Fruit fly (Drosophila melanogaster) S2 (cell line): ENCODE data around the gene CG31347.

Experiments used
- CG8478 ChIP-seq: fragments of >200 bp; optimal IDR thresholded peaks from 2 replicates; lab custom pipeline; 2018
- CTCF ChIP-seq, 2 experiments: fragments of >200 bp; optimal IDR thresholded peaks; 2 replicates each; lab custom pipeline; 2018

CG31347 gene

DNA sequence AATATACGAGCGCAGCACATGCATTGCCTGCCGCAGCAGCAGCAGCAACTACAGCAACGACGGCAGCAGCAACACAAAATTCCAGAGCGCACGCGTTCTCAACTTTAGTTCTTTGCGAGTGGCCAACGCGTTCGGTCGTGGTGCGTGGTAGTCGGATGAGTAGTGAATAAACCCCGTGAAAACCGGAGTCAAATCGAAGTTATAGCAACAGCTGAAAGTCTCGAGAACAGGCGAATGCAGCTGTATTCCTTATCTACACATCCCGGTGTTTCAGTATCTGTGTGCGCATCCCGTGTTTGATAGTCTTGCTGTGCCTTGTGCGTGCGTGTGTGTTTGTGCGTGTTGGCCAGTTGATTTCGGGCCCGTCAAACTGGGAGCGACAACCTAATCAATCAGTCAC, 44.4 kb downstream of the CG31347 start, which contains the start of gene Dtg:
Gene Dtg (plus strand): TSS at position 105 of the 400 bp plus-strand sequence.
- TF ChIP-seq CG8478 (lab: Kevin White, UChicago) = no peak
- TF ChIP-seq CTCF (optimal IDR thresholded peaks at IDR 0.05; lab: Kevin White, UChicago) = no peak

DNA sequence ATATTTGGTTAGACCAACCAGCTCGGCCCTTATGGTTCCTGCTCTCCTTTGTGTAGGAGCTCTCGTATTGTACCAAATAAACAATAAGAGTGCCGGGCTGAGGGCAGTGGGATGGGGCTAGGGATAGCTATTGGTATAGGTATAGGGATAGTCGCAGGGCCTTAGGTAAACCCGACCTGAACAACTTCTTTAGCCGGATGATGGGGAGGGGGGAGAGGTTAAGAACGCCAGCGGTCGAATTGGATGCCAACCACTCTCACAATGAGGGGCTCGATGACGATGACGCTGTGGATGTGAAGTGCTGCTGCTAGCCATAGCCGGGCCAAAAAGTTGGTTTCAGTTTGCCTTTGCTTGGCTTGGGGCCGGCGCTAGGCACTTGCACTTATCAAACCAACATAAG, 45.0 kb downstream of the CG31347 start:
- no peak for TF ChIP-seq CG8478 (lab: Kevin White, UChicago)
- no peak for TF ChIP-seq CTCF (optimal IDR thresholded peaks at IDR 0.05; lab: Kevin White, UChicago)

DNA sequence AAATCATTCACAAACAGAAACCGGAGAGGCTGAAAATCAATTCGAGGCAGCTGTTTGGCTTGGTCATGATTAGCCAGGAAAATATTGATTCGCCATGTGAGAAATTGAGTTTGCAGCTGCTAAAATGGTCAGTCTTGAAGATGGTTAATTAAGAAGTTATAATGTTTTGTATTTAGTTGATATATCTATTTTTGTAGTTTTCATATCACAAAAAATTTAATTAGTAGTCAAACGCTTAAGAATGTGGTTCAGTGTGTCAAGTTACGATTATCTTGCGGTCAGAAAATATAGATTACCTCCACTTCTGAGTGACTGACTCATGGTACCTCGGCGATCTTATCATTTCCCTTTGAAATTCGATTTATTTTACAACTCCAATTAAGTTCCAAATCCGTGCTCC, 45.5 kb downstream of the CG31347 start:
- TF ChIP-seq CG8478 (lab: Kevin White, UChicago) (no peak), CTCF (optimal IDR thresholded peaks at IDR 0.05; lab: Kevin White, UChicago) (no peak)

DNA sequence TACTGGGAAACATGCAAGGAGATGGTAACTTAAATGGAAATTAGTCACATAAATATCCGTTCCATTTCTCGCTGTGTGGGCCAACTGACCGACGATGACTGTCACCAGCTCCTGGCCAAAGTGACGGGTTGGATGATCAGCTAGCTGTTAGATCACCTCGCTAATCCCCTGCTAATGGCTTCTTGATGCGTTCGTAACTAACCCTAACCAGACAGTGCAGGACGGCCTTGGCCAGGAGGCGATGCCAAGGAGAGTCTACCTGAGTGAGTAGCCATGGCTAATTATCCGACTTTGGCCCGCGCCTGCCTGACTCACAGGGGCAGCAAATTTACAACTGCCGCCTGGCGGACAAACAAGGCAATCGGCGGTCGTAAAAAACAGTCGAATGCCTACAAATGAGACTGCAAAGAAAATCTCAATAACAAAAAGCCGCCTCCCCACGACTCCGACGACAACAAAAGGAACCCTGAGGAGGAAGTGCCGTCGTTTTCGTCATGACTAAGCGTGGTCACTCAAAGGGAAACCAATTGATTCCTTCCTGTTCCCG, 46.6 kb downstream of the CG31347 start:
- TF ChIP-seq CG8478 (lab: Kevin White, UChicago) (no peak), CTCF (optimal IDR thresholded peaks at IDR 0.05; lab: Kevin White, UChicago) (no peak)

DNA sequence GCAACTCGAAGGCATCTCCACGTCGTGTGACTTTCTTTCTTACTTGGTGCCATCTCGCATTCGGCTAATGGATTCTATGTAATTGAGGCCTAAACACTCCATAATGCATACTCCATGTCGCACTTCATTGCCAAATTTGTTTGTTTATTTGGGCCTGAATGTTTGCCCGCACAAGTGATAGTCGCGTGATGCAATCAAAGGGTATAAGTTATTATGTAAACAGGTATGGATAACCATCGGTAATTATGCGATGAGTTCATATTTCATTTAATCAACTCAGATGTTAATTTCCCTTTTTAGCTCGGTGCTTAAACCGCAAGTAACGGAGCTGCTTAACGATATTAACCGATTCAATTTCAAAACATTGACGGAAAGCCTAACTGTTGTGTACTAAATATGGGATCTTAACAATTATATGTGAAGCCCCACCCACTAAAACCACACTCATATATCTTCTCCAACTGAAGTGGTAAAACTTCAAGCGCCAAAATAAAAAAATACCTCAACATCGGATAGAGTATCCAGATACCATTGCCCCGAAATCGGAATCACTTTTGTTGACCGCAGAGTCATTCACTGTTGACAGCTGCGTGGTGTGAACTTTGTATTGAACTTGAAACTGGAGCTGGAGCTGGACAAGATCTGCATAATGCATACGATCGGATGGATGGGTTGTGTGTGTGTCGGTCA, 47.6 kb downstream of the CG31347 start:
- TF ChIP-seq CG8478 (lab: Kevin White, UChicago) (no peak), CTCF (optimal IDR thresholded peaks at IDR 0.05; lab: Kevin White, UChicago) (no peak)

DNA sequence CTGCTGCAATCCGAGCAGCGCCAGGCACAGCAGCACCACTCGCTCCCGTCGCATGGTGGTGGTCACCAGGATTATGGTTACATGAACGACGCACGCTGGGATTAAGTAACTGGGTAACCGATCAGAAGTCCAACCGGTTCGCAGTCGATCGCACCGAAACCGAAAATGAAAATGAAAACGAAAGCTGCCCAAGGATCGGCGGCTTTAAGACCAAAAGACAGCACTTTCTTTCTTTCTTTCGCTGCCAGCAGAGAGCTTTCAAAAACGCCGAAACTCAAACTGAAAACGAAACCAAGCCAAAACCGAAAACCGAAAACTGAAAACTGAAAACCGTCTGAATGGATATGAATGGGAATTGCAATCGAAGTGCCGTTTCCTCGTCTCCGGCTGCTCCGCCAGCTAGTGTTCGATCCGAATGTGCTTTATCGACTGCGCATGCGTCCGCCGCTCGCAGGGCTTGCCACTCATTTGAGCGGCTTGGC, 50.3 kb downstream of the CG31347 start, which contains the start of gene CG6753:
Gene CG6753 (minus strand): TSS at position 432 of the 482 bp plus-strand sequence.
- TF ChIP-seq CTCF (optimal IDR thresholded peaks at IDR 0.05; lab: Kevin White, UChicago) (no peak), CG8478 (lab: Kevin White, UChicago) (no peak)
